Fruit fly (Drosophila melanogaster): ENCODE results near the gene Myc.

Gene Myc

dm6 chrX:3360437-3361075 lies 12.4 kb upstream of the Myc start (continued):
- TF ChIP-seq CG12769 (tag; optimal IDR thresholded peaks at IDR 0.05), result peak; percentile 26
- TF ChIP-seq Jarid2 (GFP tag; optimal IDR thresholded peaks at IDR 0.05), result peak; percentile 29
- peak; percentile 81 for TF ChIP-seq CG12659 (GFP tag; optimal IDR thresholded peaks at IDR 0.05)
- no peak for TF ChIP-seq Sry-β (GFP tag; optimal IDR thresholded peaks at IDR 0.05)
- peak; percentile 75 for TF ChIP-seq lmd (GFP tag; IDR thresholded peaks at IDR 0.05)
- TF ChIP-seq Elba2 (GFP tag; optimal IDR thresholded peaks at IDR 0.05), result no peak
- peak; percentile 54 for TF ChIP-seq CG4424 (GFP tag; optimal IDR thresholded peaks at IDR 0.05)
- TF ChIP-seq Dip2 (GFP tag; IDR thresholded peaks at IDR 0.05), result no peak
- peak; percentile 65 for TF ChIP-seq CG1602 (GFP tag; optimal IDR thresholded peaks at IDR 0.05)
- TF ChIP-seq Tbp (GFP tag; optimal IDR thresholded peaks at IDR 0.05), result no peak
- TF ChIP-seq CG4328 (GFP tag; optimal IDR thresholded peaks at IDR 0.05), result peak; percentile 52
- TF ChIP-seq danr (GFP tag; IDR thresholded peaks at IDR 0.05), result 0 out of 2 replicates have a peak, but pooled peaks have one; percentile 31
- no peak for TF ChIP-seq ato (GFP tag; IDR thresholded peaks at IDR 0.05; ENCODE audit: partially characterized antibody)
- TF ChIP-seq CG17802 (tag; optimal IDR thresholded peaks at IDR 0.05), result no peak
- TF ChIP-seq tup (GFP tag; optimal IDR thresholded peaks at IDR 0.05), result no peak
- no peak for TF ChIP-seq Drgx (GFP tag; IDR thresholded peaks at IDR 0.05)
- TF ChIP-seq insv (GFP tag; optimal IDR thresholded peaks at IDR 0.05), result no peak
- no peak for TF ChIP-seq hb (GFP tag; IDR thresholded peaks at IDR 0.05; ENCODE audit: partially characterized antibody)
- peak; percentile 65 for TF ChIP-seq Hr3 (GFP tag; optimal IDR thresholded peaks at IDR 0.05)
- TF ChIP-seq Max (GFP tag; optimal IDR thresholded peaks at IDR 0.05), result peak; percentile 32
- no peak for TF ChIP-seq btn (GFP tag; optimal IDR thresholded peaks at IDR 0.05)
- no peak for TF ChIP-seq NFAT (GFP tag; IDR thresholded peaks at IDR 0.05)
- no peak for TF ChIP-seq CG9876 (GFP tag; optimal IDR thresholded peaks at IDR 0.05)
- TF ChIP-seq CG17186 (GFP tag; optimal IDR thresholded peaks at IDR 0.05), result no peak
- peak; percentile 40 for TF ChIP-seq maf-S (GFP tag; optimal IDR thresholded peaks at IDR 0.05)
- no peak for TF ChIP-seq bigmax (GFP tag; optimal IDR thresholded peaks at IDR 0.05)
- TF ChIP-seq CG2120 (GFP tag; optimal IDR thresholded peaks at IDR 0.05), result peak; percentile 86
- no peak for TF ChIP-seq Kr (GFP tag; optimal IDR thresholded peaks at IDR 0.05)
- TF ChIP-seq Myb (GFP tag; optimal IDR thresholded peaks at IDR 0.05), result peak; percentile 59
- TF ChIP-seq gro (GFP tag; optimal IDR thresholded peaks at IDR 0.05), result peak; percentile 71
- TF ChIP-seq dmrt99B (tag; optimal IDR thresholded peaks at IDR 0.05), result peak; percentile 78
- TF ChIP-seq mirr (GFP tag; optimal IDR thresholded peaks at IDR 0.05), result peak; percentile 27
- no peak for TF ChIP-seq ap (GFP tag; IDR thresholded peaks at IDR 0.05)
- peak; percentile 12 for TF ChIP-seq trem (tag; optimal IDR thresholded peaks at IDR 0.05)
- TF ChIP-seq CG4617 (GFP tag; optimal IDR thresholded peaks at IDR 0.05; ENCODE audit: borderline replicate concordance), result peak; percentile 15
- TF ChIP-seq Dek (tag; optimal IDR thresholded peaks at IDR 0.05), result peak; percentile 63
- TF ChIP-seq hbn (GFP tag; IDR thresholded peaks at IDR 0.05; ENCODE audit: partially characterized antibody), result no peak
- peak in 1 of 3 experiments; percentile 48 for TF ChIP-seq lola (GFP tag; optimal IDR thresholded peaks at IDR 0.05)
- TF ChIP-seq da (GFP tag; optimal IDR thresholded peaks at IDR 0.05), result no peak
- TF ChIP-seq CG11085 (GFP tag; IDR thresholded peaks at IDR 0.05), result no peak
- peak; percentile 74 for TF ChIP-seq slbo (GFP tag; IDR thresholded peaks at IDR 0.05)
- peak; percentile 11 for TF ChIP-seq CG13123 (GFP tag; optimal IDR thresholded peaks at IDR 0.05)
- peak; percentile 66 for TF ChIP-seq CG9437 (GFP tag; optimal IDR thresholded peaks at IDR 0.05)
- peak; percentile 60 for TF ChIP-seq Hmx (GFP tag; optimal IDR thresholded peaks at IDR 0.05)
- TF ChIP-seq Atf3 (GFP tag; optimal IDR thresholded peaks at IDR 0.05), result no peak
- peak; percentile 47 for TF ChIP-seq CG10267 (tag; optimal IDR thresholded peaks at IDR 0.05)
- no peak for TF ChIP-seq Spps (tag; optimal IDR thresholded peaks at IDR 0.05)
- TF ChIP-seq Lpt (GFP tag; optimal IDR thresholded peaks at IDR 0.05), result no peak
- TF ChIP-seq CG18764 (GFP tag; optimal IDR thresholded peaks at IDR 0.05), result peak; percentile 3
- TF ChIP-seq H15 (GFP tag; IDR thresholded peaks at IDR 0.05), result no peak
